Fruit fly (Drosophila melanogaster): ENCODE results near the gene D2hgdh.

Gene D2hgdh

dm6 chrX:2134965-2135758 is 6.1 kb upstream of the D2hgdh start (continued):
- TF ChIP-seq Nf-YB (GFP tag; optimal IDR thresholded peaks at IDR 0.05) (peak; percentile 74), Abd-B (GFP tag; optimal IDR thresholded peaks at IDR 0.05) (peak; percentile 75), CG30431 (GFP tag; optimal IDR thresholded peaks at IDR 0.05) (peak; percentile 52), HLHmδ (GFP tag; optimal IDR thresholded peaks at IDR 0.05) (peak; percentile 37), dmrt99B (tag; optimal IDR thresholded peaks at IDR 0.05) (peak; percentile 93), danr (GFP tag; IDR thresholded peaks at IDR 0.05) (peak; percentile 76), CG6854 (GFP tag; optimal IDR thresholded peaks at IDR 0.05) (peak; percentile 93), C15 (GFP tag; IDR thresholded peaks at IDR 0.05) (peak; percentile 75; the same call in 2 of the 3 replicates), az2 (GFP tag; optimal IDR thresholded peaks at IDR 0.05) (peak; percentile 85), CG14667 (GFP tag; IDR thresholded peaks at IDR 0.05) (peak; percentile 72), CG6272 (GFP tag; IDR thresholded peaks at IDR 0.05) (peak; percentile 61), pfk (GFP tag; optimal IDR thresholded peaks at IDR 0.05) (peak; percentile 52), Chrac-16 (GFP tag; optimal IDR thresholded peaks at IDR 0.05) (peak; percentile 77), CG6813 (GFP tag; optimal IDR thresholded peaks at IDR 0.05) (peak; percentile 87), Xrp1 (GFP tag; IDR thresholded peaks at IDR 0.05) (peak; percentile 91), cad (GFP tag; optimal IDR thresholded peaks at IDR 0.05) (no peak), caup (GFP tag; optimal IDR thresholded peaks at IDR 0.05; ENCODE audit: severe bottlenecking) (peak; percentile 91), Dek (tag; optimal IDR thresholded peaks at IDR 0.05) (peak; percentile 83), run (tag; optimal IDR thresholded peaks at IDR 0.05) (peak; percentile 87), CG8359 (GFP tag; optimal IDR thresholded peaks at IDR 0.05; ENCODE audit: borderline replicate concordance) (peak; percentile 76), Med (GFP tag) (peak; percentile 97), CG13894 (tag; optimal IDR thresholded peaks at IDR 0.05) (peak; percentile 90), grau (tag; optimal IDR thresholded peaks at IDR 0.05) (peak; percentile 92), Scr (GFP tag; IDR thresholded peaks at IDR 0.05; ENCODE audit: partially characterized antibody) (0 out of 2 replicates have a peak, but pooled peaks have one; percentile 16), gcm (GFP tag; optimal IDR thresholded peaks at IDR 0.05) (peak; percentile 86), ato (GFP tag; IDR thresholded peaks at IDR 0.05; ENCODE audit: partially characterized antibody) (no peak), CG12769 (tag; optimal IDR thresholded peaks at IDR 0.05) (peak; percentile 90), inv (GFP tag; IDR thresholded peaks at IDR 0.05; ENCODE audit: partially characterized antibody) (no peak), CG7556 (GFP tag; optimal IDR thresholded peaks at IDR 0.05) (peak; percentile 94), nmo (GFP tag; optimal IDR thresholded peaks at IDR 0.05) (peak; percentile 92), CG2875 (GFP tag; optimal IDR thresholded peaks at IDR 0.05) (peak; percentile 78), CG7963 (GFP tag; IDR thresholded peaks at IDR 0.05; ENCODE audit: partially characterized antibody) (no peak), CG33213 (GFP tag; optimal IDR thresholded peaks at IDR 0.05) (peak; percentile 74), Hr78 (GFP tag; optimal IDR thresholded peaks at IDR 0.05) (peak in 1 of 2 experiments; percentile 82), chinmo (GFP tag; IDR thresholded peaks at IDR 0.05; ENCODE audit: partially characterized antibody) (peak; percentile 85; the same call in 3 of the 4 replicates), CG1602 (GFP tag; optimal IDR thresholded peaks at IDR 0.05) (peak; percentile 84), CHES-1-like (GFP tag; optimal IDR thresholded peaks at IDR 0.05) (peak; percentile 75), sens-2 (GFP tag; IDR thresholded peaks at IDR 0.05) (peak; percentile 78), CG31388 (GFP tag; optimal IDR thresholded peaks at IDR 0.05) (peak; percentile 36), Dll (GFP tag; IDR thresholded peaks at IDR 0.05; ENCODE audit: partially characterized antibody) (no peak), hkb (optimal IDR thresholded peaks at IDR 0.05) (no peak), hkb (GFP tag; IDR thresholded peaks at IDR 0.05) (peak; percentile 92), CG9727 (GFP tag; optimal IDR thresholded peaks at IDR 0.05) (peak; percentile 91), YL-1 (GFP tag; optimal IDR thresholded peaks at IDR 0.05) (peak; percentile 70), CG17385 (GFP tag; optimal IDR thresholded peaks at IDR 0.05) (peak; percentile 89), CG10979 (tag; optimal IDR thresholded peaks at IDR 0.05) (peak; percentile 90), unpg (GFP tag; optimal IDR thresholded peaks at IDR 0.05) (peak; percentile 95)
